Worm (Caenorhabditis elegans): ENCODE measurements around the gene zmp-6.

zmp-6 gene

DNA sequence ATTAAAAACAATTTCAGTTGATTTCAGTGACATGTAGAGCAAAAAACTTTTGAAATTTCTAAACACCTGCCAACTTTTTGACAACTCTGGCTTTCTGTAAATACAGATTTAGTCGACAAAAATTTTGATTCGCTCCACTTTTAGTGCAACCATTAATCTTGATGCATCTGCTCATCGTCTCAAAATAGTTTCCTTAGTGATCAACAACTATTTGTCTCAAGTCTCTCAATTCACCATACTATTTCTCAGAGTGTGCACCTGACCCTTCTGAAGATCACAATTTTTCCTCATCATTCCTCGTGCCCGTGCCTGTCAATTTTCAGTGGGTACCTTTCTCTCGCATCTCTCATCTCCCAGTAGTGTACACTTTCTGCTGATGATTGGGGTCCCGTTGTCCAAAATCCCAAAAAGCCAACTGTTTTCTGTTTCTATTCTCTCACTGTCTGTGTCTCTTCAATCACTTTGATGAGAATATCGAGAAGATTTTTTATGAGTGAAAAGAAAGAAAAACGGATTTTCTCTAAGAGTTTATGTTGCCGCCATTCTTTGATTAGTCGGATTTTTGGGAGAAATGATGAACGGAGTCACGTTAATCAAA is 30.6 kb downstream of the zmp-6 start:
- no peak for TF ChIP-seq efl-3 (GFP tag; optimal IDR thresholded peaks at IDR 0.05)
- TF ChIP-seq snpc-4 (tag; optimal IDR thresholded peaks at IDR 0.05), result no peak
- TF ChIP-seq unc-30 (tag; optimal IDR thresholded peaks at IDR 0.05), result no peak
- TF ChIP-seq elt-2 (tag; optimal IDR thresholded peaks at IDR 0.05), result no peak
- TF ChIP-seq ceh-63 (GFP tag; optimal IDR thresholded peaks at IDR 0.05), result no peak
- TF ChIP-seq pqm-1 (tag; optimal IDR thresholded peaks at IDR 0.05), result no peak
- peak; percentile 63 for TF ChIP-seq lin-39 (tag; optimal IDR thresholded peaks at IDR 0.05)
- TF ChIP-seq sptf-1 (tag; optimal IDR thresholded peaks at IDR 0.05), result no peak
- TF ChIP-seq tbx-2 (tag; optimal IDR thresholded peaks at IDR 0.05), result peak; percentile 58
- TF ChIP-seq rnt-1 (tag; optimal IDR thresholded peaks at IDR 0.05), result peak; percentile 88
- TF ChIP-seq nhr-77 (tag; optimal IDR thresholded peaks at IDR 0.05), result no peak
- peak; percentile 74 for TF ChIP-seq blmp-1 (tag; optimal IDR thresholded peaks at IDR 0.05)
- TF ChIP-seq ztf-4 (tag; optimal IDR thresholded peaks at IDR 0.05), result peak; percentile 71
- no peak for TF ChIP-seq tlp-1 (tag; optimal IDR thresholded peaks at IDR 0.05)
- TF ChIP-seq ama-1 (optimal IDR thresholded peaks at IDR 0.05), result no peak
- TF ChIP-seq mef-2 (tag; optimal IDR thresholded peaks at IDR 0.05), result peak; percentile 54
- peak; percentile 28 for TF ChIP-seq C16A3.4 (tag; optimal IDR thresholded peaks at IDR 0.05)
- peak; percentile 94 for TF ChIP-seq nhr-71 (tag; optimal IDR thresholded peaks at IDR 0.05)
- no peak for TF ChIP-seq nhr-237 (tag; optimal IDR thresholded peaks at IDR 0.05)
- TF ChIP-seq fkh-4 (tag; optimal IDR thresholded peaks at IDR 0.05; ENCODE audit: borderline replicate concordance), result no peak
- no peak for TF ChIP-seq F16B12.6 (tag; optimal IDR thresholded peaks at IDR 0.05)
- TF ChIP-seq ces-1 (GFP tag; optimal IDR thresholded peaks at IDR 0.05), result no peak
- no peak for TF ChIP-seq fos-1 (tag; optimal IDR thresholded peaks at IDR 0.05)
- no peak for TF ChIP-seq fkh-8 (tag; optimal IDR thresholded peaks at IDR 0.05)
- no peak for TF ChIP-seq ceh-82 (tag; optimal IDR thresholded peaks at IDR 0.05)
- peak; percentile 31 for TF ChIP-seq lir-3 (tag; optimal IDR thresholded peaks at IDR 0.05; ENCODE audit: poor library complexity)
- TF ChIP-seq jun-1 (tag; optimal IDR thresholded peaks at IDR 0.05), result no peak
- peak; percentile 53 for TF ChIP-seq swsn-7 (tag; optimal IDR thresholded peaks at IDR 0.05)
- peak; percentile 39 for TF ChIP-seq nhr-47 (tag; optimal IDR thresholded peaks at IDR 0.05)
- TF ChIP-seq ceh-8 (GFP tag; optimal IDR thresholded peaks at IDR 0.05), result no peak
- TF ChIP-seq nhr-84 (tag; optimal IDR thresholded peaks at IDR 0.05), result no peak
- peak; percentile 63 for TF ChIP-seq mep-1 (tag; optimal IDR thresholded peaks at IDR 0.05)
- no peak for TF ChIP-seq fkh-10 (GFP tag; optimal IDR thresholded peaks at IDR 0.05)
- TF ChIP-seq sox-4 (tag; optimal IDR thresholded peaks at IDR 0.05), result no peak
- TF ChIP-seq dsc-1 (tag; optimal IDR thresholded peaks at IDR 0.05), result peak; percentile 43
- TF ChIP-seq mdl-1 (tag; optimal IDR thresholded peaks at IDR 0.05), result peak in 1 of 2 experiments; percentile 14
- TF ChIP-seq alr-1 (tag; optimal IDR thresholded peaks at IDR 0.05; ENCODE audit: borderline replicate concordance), result no peak
- no peak for TF ChIP-seq aha-1 (tag; optimal IDR thresholded peaks at IDR 0.05)
- TF ChIP-seq lin-13 (GFP tag; optimal IDR thresholded peaks at IDR 0.05), result peak; percentile 40
- TF ChIP-seq unc-130 (tag; optimal IDR thresholded peaks at IDR 0.05), result peak; percentile 32
- TF ChIP-seq ceh-90 (tag; optimal IDR thresholded peaks at IDR 0.05), result no peak
- TF ChIP-seq snu-23 (GFP tag; optimal IDR thresholded peaks at IDR 0.05), result peak; percentile 80
- TF ChIP-seq hlh-17 (GFP tag; optimal IDR thresholded peaks at IDR 0.05; ENCODE audit: borderline replicate concordance), result no peak
- peak; percentile 67 for TF ChIP-seq unc-98 (GFP tag; IDR thresholded peaks at IDR 0.05)
- TF ChIP-seq elt-3 (tag; optimal IDR thresholded peaks at IDR 0.05), result no peak
- TF ChIP-seq dpl-1 (GFP tag; optimal IDR thresholded peaks at IDR 0.05), result peak; percentile 5 to 30 (median 19)
- TF ChIP-seq nhr-20 (tag; optimal IDR thresholded peaks at IDR 0.05), result peak; percentile 77
- no peak for TF ChIP-seq C04F5.9 (tag; optimal IDR thresholded peaks at IDR 0.05)
- peak; percentile 65 for TF ChIP-seq nhr-11 (tag; optimal IDR thresholded peaks at IDR 0.05)
- TF ChIP-seq skn-1 (tag; optimal IDR thresholded peaks at IDR 0.05), result no peak
- TF ChIP-seq ets-5 (GFP tag; IDR thresholded peaks at IDR 0.05), result no peak
- no peak for TF ChIP-seq pag-3 (tag; optimal IDR thresholded peaks at IDR 0.05; ENCODE audit: borderline replicate concordance, insufficient read depth)
- no peak for TF ChIP-seq egl-27 (tag; optimal IDR thresholded peaks at IDR 0.05)

Measured in whole organism, L1 larva.